Fruit fly (Drosophila melanogaster) whole organism, embryonic: ENCODE measurements around the gene CG1640.

Experiments
- CG1024 ChIP-seq: fragments of 200-800 bp; sonication (Bioruptor generic); IDR thresholded peaks from 2 replicates; pipeline ENCODE4 v1.3.6; 2022; ENCODE audit warnings: missing biosample characterization, missing genetic modification characterization
- CG10431 ChIP-seq: fragments of 200-800 bp; sonication (Bioruptor generic); optimal IDR thresholded peaks from 3 replicates; lab custom pipeline; 2018; ENCODE audit warnings: missing biosample characterization, mild to moderate bottlenecking, missing genetic modification characterization
- CG10959 ChIP-seq: fragments of 200-800 bp; sonication (Bioruptor generic); IDR thresholded peaks from 2 replicates; pipeline ENCODE4 v1.3.6; 2022; ENCODE audit warnings: missing biosample characterization, missing genetic modification characterization
- CG12104 ChIP-seq: fragments of 200-800 bp; sonication (Bioruptor generic); optimal IDR thresholded peaks from 3 replicates; lab custom pipeline; 2016; ENCODE audit warnings: missing biosample characterization, missing genetic modification characterization
- CG12659 ChIP-seq: fragments of 200-800 bp; sonication (Bioruptor generic); optimal IDR thresholded peaks from 3 replicates; lab custom pipeline; 2017; ENCODE audit warnings: mild to moderate bottlenecking, missing biosample characterization, missing genetic modification reagents, missing genetic modification characterization
- CG13775 ChIP-seq: fragments of 200-800 bp; sonication (Bioruptor generic); optimal IDR thresholded peaks from 3 replicates; lab custom pipeline; 2017; ENCODE audit warnings: missing biosample characterization, mild to moderate bottlenecking, missing genetic modification characterization
- CG15269 ChIP-seq: fragments of 200-800 bp; sonication (Bioruptor generic); optimal IDR thresholded peaks from 2 replicates; lab custom pipeline; 2018; ENCODE audit warnings: missing biosample characterization, mild to moderate bottlenecking, missing genetic modification characterization, moderate library complexity
- CG17328 ChIP-seq: fragments of 200-800 bp; sonication (Bioruptor generic); IDR thresholded peaks from 2 replicates; pipeline ENCODE4 v1.3.6; 2022; ENCODE audit warnings: missing biosample characterization, missing genetic modification characterization
- CG18619 ChIP-seq: fragments of 200-800 bp; sonication (Bioruptor generic); optimal IDR thresholded peaks from 3 replicates; lab custom pipeline; 2017; ENCODE audit warnings: missing biosample characterization, mild to moderate bottlenecking, missing genetic modification characterization
- CG32772 ChIP-seq: fragments of 200-800 bp; sonication (Bioruptor generic); IDR thresholded peaks from 2 replicates; pipeline ENCODE4 v1.3.6; 2022; ENCODE audit warnings: missing biosample characterization, missing genetic modification characterization
- CG3995 ChIP-seq: fragments of 200-800 bp; sonication (Bioruptor generic); optimal IDR thresholded peaks from 3 replicates; lab custom pipeline; 2016; ENCODE audit warnings: missing biosample characterization, missing genetic modification characterization
- CG4404 ChIP-seq: fragments of 200-800 bp; sonication (Bioruptor generic); IDR thresholded peaks from 2 replicates; pipeline ENCODE4 v1.3.6; 2022; ENCODE audit warnings: missing biosample characterization, missing genetic modification characterization
- CG6175 ChIP-seq: fragments of 200-800 bp; sonication (Bioruptor generic); IDR thresholded peaks from 3 replicates; pipeline ENCODE4 v1.3.6; 2022; ENCODE audit warnings: missing biosample characterization, missing genetic modification characterization
- CG6765 ChIP-seq: fragments of 200-800 bp; sonication (Bioruptor generic); optimal IDR thresholded peaks from 3 replicates; lab custom pipeline; 2017; ENCODE audit warnings: missing biosample characterization, mild to moderate bottlenecking, missing genetic modification characterization
- CG7271 ChIP-seq: fragments of 200-800 bp; sonication (Bioruptor generic); optimal IDR thresholded peaks from 2 replicates; lab custom pipeline; 2018; ENCODE audit warnings: missing biosample characterization, mild to moderate bottlenecking, missing genetic modification characterization, moderate library complexity
- CG7928 ChIP-seq: fragments of 200-800 bp; sonication (Bioruptor generic); optimal IDR thresholded peaks from 2 replicates; lab custom pipeline; 2017; ENCODE audit warnings: missing biosample characterization, mild to moderate bottlenecking, missing genetic modification characterization
- CG9215 ChIP-seq: fragments of 200-800 bp; sonication (Bioruptor generic); IDR thresholded peaks from 2 replicates; pipeline ENCODE4 v1.3.6; 2022; ENCODE audit warnings: missing biosample characterization, missing genetic modification characterization
- CG9817 ChIP-seq: fragments of 200-800 bp; sonication (Bioruptor generic); optimal IDR thresholded peaks from 2 replicates; lab custom pipeline; 2018; ENCODE audit warnings: missing biosample characterization, mild to moderate bottlenecking, missing genetic modification characterization, moderate library complexity
- CG9876 ChIP-seq: fragments of 200-800 bp; sonication (Bioruptor generic); optimal IDR thresholded peaks from 2 replicates; lab custom pipeline; 2016; ENCODE audit warnings: missing biosample characterization, missing genetic modification characterization
- Chrac-16 ChIP-seq: fragments of 200-800 bp; sonication (Bioruptor generic); optimal IDR thresholded peaks from 3 replicates; lab custom pipeline; 2016; ENCODE audit warnings: missing biosample characterization, missing genetic modification characterization
- Dek ChIP-seq: fragments of 200-800 bp; sonication (Bioruptor generic); optimal IDR thresholded peaks from 3 replicates; lab custom pipeline; 2019; ENCODE audit warnings: missing biosample characterization, mild to moderate bottlenecking, missing genetic modification characterization, moderate library complexity
- Gug ChIP-seq: fragments of 200-800 bp; sonication (Bioruptor generic); IDR thresholded peaks from 4 replicates; pipeline ENCODE4 v1.3.6; 2022; ENCODE audit warnings: missing biosample characterization, missing genetic modification characterization
- H15 ChIP-seq: fragments of 200-800 bp; sonication (Bioruptor generic); IDR thresholded peaks from 3 replicates; pipeline ENCODE4 v1.3.6; 2022; ENCODE audit warnings: missing biosample characterization, missing genetic modification characterization
- HLH54F ChIP-seq: fragments of 200-800 bp; sonication (Bioruptor generic); optimal IDR thresholded peaks from 3 replicates; lab custom pipeline; 2016; ENCODE audit warnings: missing biosample characterization, missing genetic modification characterization
- Hand ChIP-seq: fragments of 200-800 bp; sonication (Bioruptor generic); optimal IDR thresholded peaks from 2 replicates; lab custom pipeline; 2017; ENCODE audit warnings: mild to moderate bottlenecking, missing biosample characterization, missing genetic modification reagents, missing genetic modification characterization
- Meics ChIP-seq: fragments of 200-800 bp; sonication (Bioruptor generic); optimal IDR thresholded peaks from 2 replicates; lab custom pipeline; 2017; ENCODE audit warnings: missing biosample characterization, mild to moderate bottlenecking, missing genetic modification characterization
- NFAT ChIP-seq: fragments of 200-800 bp; sonication (Bioruptor generic); IDR thresholded peaks from 2 replicates; pipeline ENCODE4 v1.3.6; 2022; ENCODE audit warnings: missing biosample characterization, missing genetic modification characterization
- NK7.1 ChIP-seq: fragments of 200-800 bp; sonication (Bioruptor generic); optimal IDR thresholded peaks from 3 replicates; lab custom pipeline; 2016; ENCODE audit warnings: missing biosample characterization, missing genetic modification characterization
- PHDP ChIP-seq: fragments of 200-800 bp; sonication (Bioruptor generic); optimal IDR thresholded peaks from 3 replicates; lab custom pipeline; 2018; ENCODE audit warnings: missing biosample characterization, mild to moderate bottlenecking, missing genetic modification characterization, moderate library complexity
- Rfx ChIP-seq: fragments of 200-800 bp; sonication (Bioruptor generic); IDR thresholded peaks from 2 replicates; pipeline ENCODE4 v1.3.6; 2022; ENCODE audit warnings: missing biosample characterization, missing genetic modification characterization
- bab2 ChIP-seq: fragments of 200-800 bp; sonication (Bioruptor generic); optimal IDR thresholded peaks from 2 replicates; lab custom pipeline; 2016; ENCODE audit warnings: missing biosample characterization, missing genetic modification characterization
- cg ChIP-seq: fragments of 200-800 bp; sonication (Bioruptor generic); optimal IDR thresholded peaks from 3 replicates; lab custom pipeline; 2019; ENCODE audit warnings: missing biosample characterization, mild to moderate bottlenecking, missing genetic modification characterization, moderate library complexity
- crc ChIP-seq: fragments of 200-800 bp; sonication (Bioruptor generic); optimal IDR thresholded peaks from 2 replicates; lab custom pipeline; 2016; ENCODE audit warnings: missing biosample characterization, missing genetic modification characterization
- dm ChIP-seq: fragments of 200-800 bp; sonication (Bioruptor generic); optimal IDR thresholded peaks from 3 replicates; lab custom pipeline; 2016; ENCODE audit warnings: missing biosample characterization, missing genetic modification characterization
- dysf ChIP-seq: fragments of 200-800 bp; sonication (Bioruptor generic); IDR thresholded peaks from 3 replicates; pipeline ENCODE4 v1.3.6; 2022; ENCODE audit warnings: missing biosample characterization, missing genetic modification characterization
- fd96Cb ChIP-seq: fragments of 200-800 bp; sonication (Bioruptor generic); optimal IDR thresholded peaks from 2 replicates; lab custom pipeline; 2018; ENCODE audit warnings: missing biosample characterization, mild to moderate bottlenecking, missing genetic modification characterization, moderate library complexity
- fu2 ChIP-seq: fragments of 200-800 bp; sonication (Bioruptor generic); optimal IDR thresholded peaks from 2 replicates; lab custom pipeline; 2016; ENCODE audit warnings: missing biosample characterization, missing genetic modification characterization
- gcm2 ChIP-seq: fragments of 200-800 bp; sonication (Bioruptor generic); optimal IDR thresholded peaks from 2 replicates; lab custom pipeline; 2016; ENCODE audit warnings: missing biosample characterization, missing genetic modification characterization
- ham ChIP-seq: fragments of 200-800 bp; sonication (Bioruptor generic); IDR thresholded peaks from 2 replicates; pipeline ENCODE4 v1.3.6; 2022; ENCODE audit warnings: missing biosample characterization, missing genetic modification characterization
- jumu ChIP-seq: fragments of 200-800 bp; sonication (Bioruptor generic); optimal IDR thresholded peaks from 3 replicates; lab custom pipeline; 2016; ENCODE audit warnings: missing biosample characterization, missing genetic modification characterization
- ken ChIP-seq: fragments of 200-800 bp; sonication (Bioruptor generic); IDR thresholded peaks from 3 replicates; pipeline ENCODE4 v1.3.6; 2022; ENCODE audit warnings: missing biosample characterization, missing genetic modification characterization
- maf-S ChIP-seq: fragments of 200-800 bp; sonication (Bioruptor generic); optimal IDR thresholded peaks from 2 replicates; lab custom pipeline; 2016; ENCODE audit warnings: missing biosample characterization, missing genetic modification characterization
- row ChIP-seq: fragments of 200-800 bp; sonication (Bioruptor generic); IDR thresholded peaks from 3 replicates; pipeline ENCODE4 v1.3.6; 2022; ENCODE audit warnings: missing biosample characterization, missing genetic modification characterization
- sens-2 ChIP-seq: fragments of 200-800 bp; sonication (Bioruptor generic); IDR thresholded peaks from 2 replicates; pipeline ENCODE4 v1.3.6; 2022; ENCODE audit warnings: missing biosample characterization, missing genetic modification characterization
- shn ChIP-seq: fragments of 200-800 bp; sonication (Bioruptor generic); optimal IDR thresholded peaks from 3 replicates; lab custom pipeline; 2016; ENCODE audit warnings: missing biosample characterization, missing genetic modification characterization
- sr ChIP-seq: fragments of 200-800 bp; sonication (Bioruptor generic); IDR thresholded peaks from 3 replicates; pipeline ENCODE4 v1.3.6; 2022; ENCODE audit warnings: missing biosample characterization, missing genetic modification characterization
- tio ChIP-seq: fragments of 200-800 bp; sonication (Bioruptor generic); optimal IDR thresholded peaks from 2 replicates; lab custom pipeline; 2017; ENCODE audit warnings: missing biosample characterization, missing genetic modification characterization, inconsistent platforms
- ttk ChIP-seq: fragments of 200-800 bp; sonication (Bioruptor generic); IDR thresholded peaks from 2 replicates; pipeline ENCODE4 v2.1.2; 2022; ENCODE audit warnings: missing biosample characterization, missing genetic modification characterization
- vvl ChIP-seq: fragments of 200-800 bp; sonication (Bioruptor generic); IDR thresholded peaks from 2 replicates; pipeline ENCODE4 v1.3.6; 2022; ENCODE audit warnings: missing biosample characterization, missing genetic modification characterization
- zfh2 ChIP-seq: fragments of 200-800 bp; sonication (Bioruptor generic); optimal IDR thresholded peaks from 2 replicates; lab custom pipeline; 2016; ENCODE audit warnings: missing biosample characterization, missing genetic modification characterization

CG1640 gene

dm6 chrX:13391174-13392040, 21.0 kb downstream of the CG1640 start (continued):
- TF ChIP-seq NFAT (0 out of 2 replicates have a peak, but pooled peaks have one; percentile 33), CG18619 (GFP tag; lab: Kevin White, UChicago) (peak; percentile 60), Rfx (GFP tag; lab: Robert Waterston, UW) (peak; percentile 78), tio (GFP tag; lab: Kevin White, UChicago) (peak; percentile 32), ttk (no peak), CG3995 (GFP tag; lab: Kevin White, UChicago) (peak; percentile 30), CG17328 (GFP tag; lab: Robert Waterston, UW) (peak; percentile 9; the same call in 1 of the 2 replicates), HLH54F (GFP tag; lab: Kevin White, UChicago) (peak; percentile 78), NK7.1 (GFP tag; lab: Kevin White, UChicago) (peak; percentile 18), CG7271 (tag; lab: Kevin White, UChicago) (no peak), sens-2 (GFP tag; lab: Robert Waterston, UW) (no peak), CG6175 (0 out of 3 replicates have a peak, but pooled peaks have one; percentile 45), H15 (GFP tag; lab: Robert Waterston, UW) (0 out of 3 replicates have a peak, but pooled peaks have one; percentile 38), dysf (peak; percentile 64; the same call in 2 of the 3 replicates), CG12659 (peak; percentile 30), gcm2 (no peak), dm (GFP tag; lab: Kevin White, UChicago) (no peak), row (GFP tag; lab: Robert Waterston, UW) (peak; percentile 50; the same call in 1 of the 3 replicates), CG15269 (peak; percentile 59), CG32772 (no peak), Hand (peak; percentile 13), zfh2 (GFP tag; lab: Kevin White, UChicago) (peak; percentile 86), PHDP (tag; lab: Kevin White, UChicago) (peak; percentile 40), CG9876 (GFP tag; lab: Kevin White, UChicago) (peak; percentile 37), CG13775 (peak; percentile 54), fd96Cb (no peak), bab2 (GFP tag; lab: Kevin White, UChicago) (peak; percentile 58), Dek (tag; lab: Kevin White, UChicago) (peak; percentile 61), ken (GFP tag; lab: Robert Waterston, UW) (no peak), cg (peak; percentile 5), maf-S (GFP tag; lab: Kevin White, UChicago) (peak; percentile 50), Meics (peak; percentile 66), fu2 (GFP tag; lab: Kevin White, UChicago) (peak; percentile 72), CG10959 (no peak), CG9215 (GFP tag; lab: Robert Waterston, UW) (peak; percentile 74), CG1024 (GFP tag; lab: Robert Waterston, UW) (no peak), CG7928 (GFP tag; lab: Kevin White, UChicago) (peak; percentile 20), CG4404 (GFP tag; lab: Robert Waterston, UW) (peak; percentile 60), shn (GFP tag; lab: Kevin White, UChicago) (peak; percentile 33), sr (GFP tag; lab: Robert Waterston, UW) (no peak), crc (GFP tag; lab: Kevin White, UChicago) (peak; percentile 27), vvl (GFP tag; lab: Robert Waterston, UW) (peak; percentile 26; the same call in 1 of the 2 replicates), CG9817 (tag; lab: Kevin White, UChicago) (peak; percentile 43), Gug (GFP tag; lab: Robert Waterston, UW) (0 out of 4 replicates have a peak, but pooled peaks have one; percentile 21), jumu (GFP tag; lab: Kevin White, UChicago) (peak; percentile 22), CG10431 (GFP tag; lab: Kevin White, UChicago) (no peak), Chrac-16 (GFP tag; lab: Kevin White, UChicago) (peak; percentile 36), CG12104 (GFP tag; lab: Kevin White, UChicago) (peak; percentile 4), CG6765 (peak; percentile 21), ham (GFP tag; lab: Robert Waterston, UW) (0 out of 2 replicates have a peak, but pooled peaks have one; percentile 42)
